Worm (Caenorhabditis elegans) whole organism, L4/young adult: ENCODE results near the gene fbxa-201.

Experiments used
- W03F9.2 ChIP-seq: fragments of 150-350 bp; optimal IDR thresholded peaks from 2 replicates; lab custom pipeline; 2014; ENCODE audit warnings: missing biosample characterization, missing genetic modification characterization
- dao-5 ChIP-seq: sonication (generic microtip); optimal IDR thresholded peaks from 2 replicates; lab custom pipeline; 2016; ENCODE audit warnings: missing genotype, missing genetic modification characterization, moderate library complexity, missing compliant biosample characterization
- him-1 ChIP-seq: sonication (generic microtip); optimal IDR thresholded peaks from 2 replicates; lab custom pipeline; 2016; ENCODE audit warnings: missing genotype, missing genetic modification reagents, missing genetic modification characterization, missing compliant biosample characterization

Gene fbxa-201

DNA sequence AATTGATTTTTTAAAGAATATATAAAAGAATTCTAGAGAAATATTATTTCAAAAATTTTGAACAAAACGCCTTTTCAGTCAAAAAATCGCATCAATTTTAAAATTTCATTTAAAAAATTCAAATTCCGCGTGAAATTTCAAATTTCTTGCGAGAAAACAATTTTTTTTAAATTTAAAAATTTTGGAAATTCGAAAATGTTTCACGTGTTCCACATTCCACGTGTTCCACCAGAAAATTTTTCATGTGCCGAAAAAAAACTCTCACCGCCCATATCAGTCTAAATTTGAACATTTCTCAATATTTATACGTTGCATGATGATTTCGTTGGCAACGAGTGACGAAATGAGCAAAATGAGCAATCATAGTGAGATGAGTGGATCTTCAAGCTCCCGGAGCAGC lies at the start of gene fbxa-201:
Gene fbxa-201, plus strand, starts transcription at position 301 of the 400 bp plus-strand sequence.
- TF ChIP-seq dao-5 (tag; lab: Kevin White, UChicago) (no peak), W03F9.2 (tag; lab: Kevin White, UChicago) (no peak), him-1 (tag; lab: Kevin White, UChicago) (no peak)

DNA sequence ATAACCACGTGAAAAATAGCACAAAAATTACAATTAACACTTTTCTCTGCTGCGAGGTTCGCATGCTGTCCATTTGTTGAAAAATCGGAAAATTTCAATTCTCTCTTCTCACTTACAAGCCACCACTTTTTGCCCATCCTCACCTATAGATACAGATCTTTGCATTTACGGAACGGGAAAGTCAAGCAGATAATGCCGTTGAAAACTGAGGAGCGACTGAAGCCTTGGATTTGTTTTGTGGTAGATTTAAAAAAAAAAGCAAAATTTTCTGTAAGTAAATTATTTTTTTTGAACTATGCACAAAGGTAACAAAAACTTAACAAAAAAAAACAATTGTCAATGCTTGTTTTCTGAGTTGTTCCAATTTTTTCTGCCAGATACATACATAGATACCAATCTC lies 49.7 kb upstream of the fbxa-201 start, which contains the start of gene T06A1.1:
Gene T06A1.1, minus strand, starts transcription at position 101 of the 400 bp plus-strand sequence.
- TF ChIP-seq W03F9.2 (tag; lab: Kevin White, UChicago): no peak
- no peak for TF ChIP-seq him-1 (tag; lab: Kevin White, UChicago)
- no peak for TF ChIP-seq dao-5 (tag; lab: Kevin White, UChicago)

DNA sequence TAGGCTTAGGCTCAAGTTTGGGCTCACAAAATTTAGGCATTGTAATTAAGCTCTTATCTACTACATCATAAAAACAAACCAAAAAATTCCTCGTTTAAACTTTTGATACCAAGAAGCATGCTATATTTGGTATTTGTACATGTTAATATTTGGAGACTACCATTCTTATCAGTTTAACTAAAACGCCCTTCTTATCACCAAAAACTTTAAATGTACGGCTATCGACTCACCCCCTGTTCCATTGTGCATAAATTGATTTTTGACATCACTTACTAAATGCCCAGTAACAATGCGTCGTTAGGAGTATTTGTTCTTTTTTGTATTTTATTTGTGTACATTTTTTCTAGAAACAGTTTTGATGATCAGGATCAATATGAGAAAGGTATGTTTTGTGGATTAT lies 48.1 kb upstream of the fbxa-201 start, which contains the start of gene T06A1.5:
Gene T06A1.5, plus strand, starts transcription at position 209 of the 400 bp plus-strand sequence.
- TF ChIP-seq dao-5 (tag; lab: Kevin White, UChicago) (no peak), him-1 (tag; lab: Kevin White, UChicago) (no peak), W03F9.2 (tag; lab: Kevin White, UChicago) (no peak)

DNA sequence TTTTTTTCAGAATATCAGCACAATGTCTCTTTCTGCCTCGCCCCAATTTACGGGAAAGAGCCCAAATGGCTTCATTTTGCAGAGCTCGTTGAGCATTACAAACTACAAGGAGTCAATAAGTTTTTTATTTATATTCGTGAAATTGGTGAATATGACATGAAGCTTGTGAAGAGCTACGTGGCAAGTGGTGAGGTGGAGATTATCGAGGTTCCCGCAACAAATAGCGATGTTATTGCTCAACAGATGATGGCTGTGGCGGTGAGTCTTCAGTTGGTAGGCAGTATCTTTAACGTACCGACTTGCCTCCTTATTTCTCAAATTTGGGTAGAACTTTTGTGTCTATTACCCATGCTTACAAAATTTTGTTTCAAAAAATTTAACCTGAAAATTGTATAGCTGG lies 46.7 kb upstream of the fbxa-201 start:
- no peak for TF ChIP-seq dao-5 (tag; lab: Kevin White, UChicago)
- TF ChIP-seq him-1 (tag; lab: Kevin White, UChicago): no peak
- TF ChIP-seq W03F9.2 (tag; lab: Kevin White, UChicago): no peak

DNA sequence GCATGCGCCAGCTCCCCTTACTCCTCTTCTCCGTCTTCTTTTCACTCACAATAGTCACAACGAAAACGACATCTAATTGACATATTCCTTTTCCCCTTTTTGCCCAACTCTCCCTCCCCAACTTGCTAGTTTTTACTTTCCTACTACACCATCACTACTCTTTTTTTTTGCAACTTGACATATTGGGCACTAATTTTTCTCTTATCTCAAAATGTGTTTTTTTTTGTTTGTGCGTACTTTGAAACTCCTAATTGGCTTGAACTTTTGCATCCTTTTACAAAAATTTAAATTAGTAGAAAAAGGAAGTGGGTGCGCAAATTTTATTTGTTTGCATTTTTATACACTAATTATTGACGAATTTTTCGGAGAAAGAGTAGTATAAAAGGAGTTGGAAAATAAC lies 39.7 kb upstream of the fbxa-201 start:
- no peak for TF ChIP-seq W03F9.2 (tag; lab: Kevin White, UChicago)
- no peak for TF ChIP-seq him-1 (tag; lab: Kevin White, UChicago)
- no peak for TF ChIP-seq dao-5 (tag; lab: Kevin White, UChicago)

DNA sequence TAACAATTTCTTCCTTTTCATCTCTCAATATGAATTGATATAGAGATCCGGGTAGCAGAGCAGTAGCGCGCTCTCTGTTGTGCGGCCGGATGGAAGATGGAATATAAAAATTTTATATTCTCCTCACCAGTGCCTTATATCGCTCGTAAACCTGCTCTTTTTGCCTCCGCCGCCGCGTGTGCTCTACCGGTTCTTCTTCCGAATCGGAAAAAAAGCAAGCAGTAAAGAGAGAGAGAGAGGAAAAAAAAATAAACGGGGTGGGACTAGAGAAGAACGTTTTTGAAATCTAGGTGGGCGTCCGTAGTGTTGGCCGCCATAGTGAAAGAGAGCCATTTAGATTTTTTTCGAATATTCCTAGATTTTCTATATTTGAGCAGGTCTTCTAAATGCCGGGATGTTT lies 37.2 kb upstream of the fbxa-201 start, which contains the start of gene glb-25:
Gene glb-25, plus strand, starts transcription at position 301 of the 400 bp plus-strand sequence.
- TF ChIP-seq him-1 (tag; lab: Kevin White, UChicago) (no peak), dao-5 (tag; lab: Kevin White, UChicago) (no peak), W03F9.2 (tag; lab: Kevin White, UChicago) (no peak)

DNA sequence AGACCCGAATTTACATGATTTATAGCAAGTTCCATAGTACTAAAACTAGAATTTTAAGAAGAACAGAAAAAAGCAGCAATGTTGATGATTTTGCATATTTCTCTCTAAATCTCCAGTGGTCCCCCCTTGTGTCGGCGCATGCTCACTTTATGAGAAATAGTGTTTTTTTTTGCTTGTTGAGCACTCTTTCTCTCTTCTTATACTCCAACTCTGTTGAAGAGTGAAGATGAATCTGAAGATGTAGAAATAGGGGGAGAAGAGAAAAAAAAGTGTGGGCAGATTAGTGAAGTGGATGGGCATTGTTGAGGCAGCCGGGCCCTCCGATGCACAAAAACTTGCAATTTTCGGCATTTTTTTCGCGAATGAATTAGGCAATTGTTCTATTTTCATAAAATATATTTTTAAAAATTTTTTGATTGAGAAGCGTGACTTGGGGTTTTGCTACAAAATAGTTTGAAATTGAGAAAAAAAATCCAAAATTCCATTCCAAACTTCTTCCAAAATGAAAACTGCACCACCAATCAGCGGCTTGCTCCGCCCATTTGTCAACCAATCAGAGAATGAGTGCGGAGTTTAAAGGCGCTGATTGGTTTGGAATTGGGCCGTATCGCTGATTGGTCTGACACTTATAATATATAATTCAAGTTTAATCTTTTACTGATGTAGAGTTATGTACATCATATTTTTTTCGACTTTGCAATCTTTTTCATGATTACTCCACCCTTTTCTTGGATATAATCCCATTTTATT lies 34.5 kb upstream of the fbxa-201 start:
- TF ChIP-seq dao-5 (tag; lab: Kevin White, UChicago) (no peak), W03F9.2 (tag; lab: Kevin White, UChicago) (no peak), him-1 (tag; lab: Kevin White, UChicago) (no peak)

DNA sequence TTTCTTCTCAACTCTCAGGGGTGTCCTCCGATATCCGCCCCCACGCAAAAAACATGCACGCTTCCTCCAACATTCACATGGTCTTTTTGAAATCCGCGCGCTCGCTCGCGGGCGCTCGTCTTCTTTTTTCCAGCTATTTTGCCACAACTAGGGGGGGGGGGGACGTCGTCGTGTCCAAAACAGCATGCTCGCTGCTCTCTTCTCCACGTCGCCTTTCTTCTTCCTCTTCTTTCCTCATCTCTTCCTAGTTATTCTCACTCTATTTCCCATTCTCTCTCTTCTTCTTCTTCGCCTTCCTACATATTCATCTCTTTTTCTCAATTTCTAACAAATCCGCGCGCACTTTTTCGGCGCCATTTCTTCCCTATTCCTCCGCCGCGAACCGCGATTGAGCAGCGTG lies 31.7 kb upstream of the fbxa-201 start:
- TF ChIP-seq him-1 (tag; lab: Kevin White, UChicago) (peak; percentile 48), dao-5 (tag; lab: Kevin White, UChicago) (no peak)

DNA sequence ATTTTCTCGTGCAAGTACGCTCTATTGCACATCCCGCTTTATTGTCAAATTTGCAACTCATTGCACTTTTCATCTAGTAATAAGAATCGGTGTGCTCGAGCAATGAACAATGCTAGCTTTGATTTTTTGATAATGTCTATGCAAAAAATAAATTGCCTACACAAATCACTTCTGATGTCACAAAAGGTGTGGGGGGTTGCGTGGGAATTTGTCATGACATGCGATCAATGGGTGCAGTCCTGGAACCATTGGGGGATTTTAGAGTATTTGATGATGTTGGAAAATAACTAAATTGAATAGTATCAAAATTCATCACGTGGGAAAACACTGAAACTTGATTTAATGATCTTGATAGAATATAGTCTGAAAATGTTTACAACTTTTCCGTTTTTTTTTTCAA lies 29.3 kb upstream of the fbxa-201 start:
- TF ChIP-seq dao-5 (tag; lab: Kevin White, UChicago): no peak
- TF ChIP-seq W03F9.2 (tag; lab: Kevin White, UChicago): no peak
- TF ChIP-seq him-1 (tag; lab: Kevin White, UChicago): no peak

DNA sequence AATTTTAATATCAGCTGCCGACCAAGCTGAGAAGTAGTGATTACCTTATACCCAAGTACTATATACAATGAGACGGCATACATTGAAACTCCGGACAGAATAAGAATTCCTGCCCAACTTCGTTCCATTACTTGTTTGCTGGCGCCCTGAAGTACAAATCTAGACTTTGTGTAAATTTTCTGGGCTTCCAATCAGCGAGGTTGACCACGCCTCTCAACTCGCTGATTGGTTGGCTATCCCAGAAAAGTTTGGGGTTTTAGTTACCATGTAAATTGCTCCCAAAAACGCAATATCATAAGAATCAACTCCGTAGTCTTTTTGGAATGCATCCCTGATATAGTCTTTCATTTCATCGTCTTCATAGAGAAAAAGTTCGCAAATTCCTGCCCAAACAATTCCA lies 19.9 kb upstream of the fbxa-201 start:
- TF ChIP-seq dao-5 (tag; lab: Kevin White, UChicago) (no peak), him-1 (tag; lab: Kevin White, UChicago) (no peak), W03F9.2 (tag; lab: Kevin White, UChicago) (no peak)

DNA sequence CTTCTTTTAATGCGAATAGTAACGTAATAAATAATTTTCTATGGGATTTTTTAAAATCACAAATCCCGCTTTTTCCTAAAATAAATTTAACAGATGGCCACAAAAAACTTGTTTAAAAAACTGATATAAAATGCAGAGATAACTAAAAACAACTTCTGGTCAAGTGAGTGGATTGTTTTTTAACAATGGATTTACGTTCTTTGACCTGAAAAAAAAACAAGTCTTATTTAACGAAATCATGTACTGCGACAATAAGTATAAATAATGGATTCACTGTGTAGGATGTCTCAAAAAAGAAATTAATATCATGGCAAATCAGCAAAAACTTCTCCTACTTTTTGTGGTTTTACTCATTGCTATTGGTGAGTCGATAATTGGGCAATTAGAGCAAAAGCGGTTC lies 18.0 kb upstream of the fbxa-201 start, which contains the start of gene fipr-25:
Gene fipr-25, plus strand, starts transcription at position 301 of the 400 bp plus-strand sequence.
- TF ChIP-seq him-1 (tag; lab: Kevin White, UChicago) (no peak), W03F9.2 (tag; lab: Kevin White, UChicago) (no peak), dao-5 (tag; lab: Kevin White, UChicago) (no peak)

DNA sequence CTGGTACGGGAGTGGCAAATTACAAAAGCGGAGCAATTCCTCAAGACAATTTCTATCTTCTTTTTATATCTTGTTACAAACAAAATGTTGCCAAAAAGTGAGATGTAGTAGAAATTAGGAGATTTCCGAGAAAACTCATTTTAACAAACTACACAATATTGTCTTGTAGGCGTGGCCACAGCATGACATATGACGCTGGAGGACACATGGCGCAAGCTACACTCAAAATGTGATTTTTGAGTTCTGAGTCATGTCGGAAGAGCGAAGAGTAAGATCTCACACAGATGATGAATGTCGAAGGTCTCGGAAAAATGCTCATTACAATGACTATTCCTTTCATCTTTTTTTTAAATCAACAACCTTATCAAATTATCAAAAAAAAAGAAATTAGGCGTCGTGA lies 13.7 kb upstream of the fbxa-201 start, which contains the start of gene Y40B10B.1:
Gene Y40B10B.1, minus strand, starts transcription at position 101 of the 400 bp plus-strand sequence.
- no peak for TF ChIP-seq dao-5 (tag; lab: Kevin White, UChicago)
- TF ChIP-seq him-1 (tag; lab: Kevin White, UChicago): no peak
- TF ChIP-seq W03F9.2 (tag; lab: Kevin White, UChicago): no peak

DNA sequence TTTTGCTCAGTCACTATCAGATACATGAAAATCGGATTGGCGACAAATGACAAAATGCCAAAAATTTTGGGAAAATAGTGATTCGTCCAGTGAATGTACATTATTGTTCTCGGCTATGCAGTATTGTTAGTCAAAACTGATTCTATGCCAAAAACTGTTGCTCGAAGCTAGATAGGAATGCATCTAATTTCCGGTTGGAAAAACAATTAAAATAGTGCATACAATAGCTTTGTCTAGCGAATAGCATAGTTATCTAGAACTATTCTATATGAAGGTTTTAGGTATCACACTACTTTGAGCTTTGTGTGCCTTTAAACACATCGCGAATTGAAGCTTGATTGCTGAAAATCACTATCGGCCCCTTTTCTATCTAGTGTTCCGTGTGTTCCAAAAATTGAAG lies 10.3 kb upstream of the fbxa-201 start, which contains the start of gene srj-15:
Gene srj-15, minus strand, starts transcription at position 101 of the 400 bp plus-strand sequence.
- no peak for TF ChIP-seq him-1 (tag; lab: Kevin White, UChicago)

DNA sequence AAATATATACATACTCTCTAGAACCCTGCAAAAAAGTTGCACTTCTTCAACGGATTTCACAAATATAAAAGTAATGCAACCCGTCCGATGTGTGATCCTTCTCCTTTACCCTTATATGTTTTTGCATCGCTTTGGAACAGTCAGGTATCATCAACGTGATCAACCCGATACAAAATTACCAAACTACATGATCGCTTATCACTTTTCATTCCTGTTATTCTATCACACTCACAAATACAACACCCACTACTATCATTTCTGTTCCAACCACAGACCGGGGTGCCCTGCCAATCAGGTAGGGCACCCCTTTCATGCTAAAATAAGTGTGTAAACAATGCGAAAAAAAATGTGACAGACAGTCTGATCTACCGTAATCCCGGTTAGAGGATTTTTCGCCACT lies 8.2 kb upstream of the fbxa-201 start:
- no peak for TF ChIP-seq W03F9.2 (tag; lab: Kevin White, UChicago)
